Fruit fly (Drosophila melanogaster) whole organism, embryonic: ENCODE measurements around the gene yps.

Experiments
- Aef1 ChIP-seq: fragments of 200-800 bp; sonication (Bioruptor generic); IDR thresholded peaks from 3 replicates; pipeline ENCODE4 v1.3.6; 2022; ENCODE audit warnings: missing biosample characterization, missing genetic modification characterization
- Awh ChIP-seq: fragments of 200-800 bp; sonication (Bioruptor generic); IDR thresholded peaks from 2 replicates; pipeline ENCODE4, ENCODE4 v1.3.6; 2022; ENCODE audit warnings: missing biosample characterization, missing genetic modification characterization
- CG10267 ChIP-seq: fragments of 200-800 bp; sonication (Bioruptor generic); optimal IDR thresholded peaks from 2 replicates; lab custom pipeline; 2018; ENCODE audit warnings: missing biosample characterization, mild to moderate bottlenecking, missing genetic modification characterization, moderate library complexity
- CG10979 ChIP-seq: fragments of 200-800 bp; sonication (Bioruptor generic); optimal IDR thresholded peaks from 2 replicates; lab custom pipeline; 2018; ENCODE audit warnings: missing biosample characterization, mild to moderate bottlenecking, missing genetic modification characterization, moderate library complexity
- CG11504 ChIP-seq: fragments of 200-800 bp; sonication (Bioruptor generic); optimal IDR thresholded peaks from 3 replicates; lab custom pipeline; 2019; ENCODE audit warnings: missing biosample characterization, mild to moderate bottlenecking, missing genetic modification characterization, moderate library complexity
- CG11723 ChIP-seq: fragments of 200-800 bp; sonication (Bioruptor generic); optimal IDR thresholded peaks from 2 replicates; lab custom pipeline; 2017; ENCODE audit warnings: missing biosample characterization, mild to moderate bottlenecking, missing genetic modification characterization
- CG13775 ChIP-seq: fragments of 200-800 bp; sonication (Bioruptor generic); optimal IDR thresholded peaks from 3 replicates; lab custom pipeline; 2017; ENCODE audit warnings: missing biosample characterization, mild to moderate bottlenecking, missing genetic modification characterization
- CG14014 ChIP-seq: fragments of 200-800 bp; sonication (Bioruptor generic); IDR thresholded peaks from 2 replicates; pipeline ENCODE4 v1.3.6; 2022; ENCODE audit warnings: missing biosample characterization, missing genetic modification characterization
- CG14965 ChIP-seq: fragments of 200-800 bp; sonication (Bioruptor generic); optimal IDR thresholded peaks from 2 replicates; lab custom pipeline; 2016; ENCODE audit warnings: missing biosample characterization, missing genetic modification characterization, borderline replicate concordance
- CG15011 ChIP-seq: fragments of 200-800 bp; sonication (Bioruptor generic); optimal IDR thresholded peaks from 3 replicates; lab custom pipeline; 2018; ENCODE audit warnings: missing biosample characterization, mild to moderate bottlenecking, missing genetic modification characterization
- CG15269 ChIP-seq: fragments of 200-800 bp; sonication (Bioruptor generic); optimal IDR thresholded peaks from 2 replicates; lab custom pipeline; 2018; ENCODE audit warnings: missing biosample characterization, mild to moderate bottlenecking, missing genetic modification characterization, moderate library complexity
- CG15514 ChIP-seq: fragments of 200-800 bp; sonication (Bioruptor generic); optimal IDR thresholded peaks from 3 replicates; lab custom pipeline; 2017; ENCODE audit warnings: missing biosample characterization, missing genetic modification characterization, mild to moderate bottlenecking, moderate library complexity, missing genetic modification reagents
- CG17385 ChIP-seq: fragments of 200-800 bp; sonication (Bioruptor generic); optimal IDR thresholded peaks from 3 replicates; lab custom pipeline; 2018; ENCODE audit warnings: missing biosample characterization, mild to moderate bottlenecking, missing genetic modification characterization
- CG2116 ChIP-seq: fragments of 200-800 bp; sonication (Bioruptor generic); optimal IDR thresholded peaks from 3 replicates; lab custom pipeline; 2018; ENCODE audit warnings: missing biosample characterization, mild to moderate bottlenecking, missing genetic modification characterization
- CG30020 ChIP-seq: fragments of 200-800 bp; optimal IDR thresholded peaks from 2 replicates; lab custom pipeline; 2019; ENCODE audit warnings: missing biosample characterization, mild to moderate bottlenecking, missing genetic modification characterization, moderate library complexity
- CG3163 ChIP-seq: fragments of 200-800 bp; sonication (Bioruptor generic); optimal IDR thresholded peaks from 3 replicates; lab custom pipeline; 2016; ENCODE audit warnings: missing biosample characterization, missing genetic modification characterization
- CG34376 ChIP-seq: fragments of 200-800 bp; sonication (Bioruptor generic); optimal IDR thresholded peaks from 2 replicates; lab custom pipeline; 2018; ENCODE audit warnings: missing biosample characterization, mild to moderate bottlenecking, missing genetic modification characterization
- CG4730 ChIP-seq: fragments of 200-800 bp; sonication (Bioruptor generic); IDR thresholded peaks from 2 replicates; pipeline ENCODE4 v1.3.6; 2022; ENCODE audit warnings: missing biosample characterization, missing genetic modification characterization
- CG4820 ChIP-seq: fragments of 200-800 bp; sonication (Bioruptor generic); optimal IDR thresholded peaks from 3 replicates; lab custom pipeline; 2016; ENCODE audit warnings: missing biosample characterization, missing genetic modification characterization
- CG6254 ChIP-seq: fragments of 200-800 bp; sonication (Bioruptor generic); optimal IDR thresholded peaks from 3 replicates; lab custom pipeline; 2017; ENCODE audit warnings: mild to moderate bottlenecking, missing biosample characterization, missing genetic modification reagents, missing genetic modification characterization
- CG6654 ChIP-seq: fragments of 200-800 bp; sonication (Bioruptor generic); optimal IDR thresholded peaks from 2 replicates; lab custom pipeline; 2017; ENCODE audit warnings: missing biosample characterization, mild to moderate bottlenecking, missing genetic modification characterization
- CG7357 ChIP-seq: fragments of 200-800 bp; sonication (Bioruptor generic); IDR thresholded peaks from 3 replicates; pipeline ENCODE4 v1.3.6; 2022; ENCODE audit warnings: missing biosample characterization, missing genetic modification characterization
- CG9876 ChIP-seq: fragments of 200-800 bp; sonication (Bioruptor generic); optimal IDR thresholded peaks from 2 replicates; lab custom pipeline; 2016; ENCODE audit warnings: missing biosample characterization, missing genetic modification characterization
- CoRest ChIP-seq: fragments of 200-800 bp; sonication (Bioruptor generic); optimal IDR thresholded peaks from 3 replicates; lab custom pipeline; 2018; ENCODE audit warnings: missing biosample characterization, mild to moderate bottlenecking, missing genetic modification characterization, moderate library complexity
- Deaf1 ChIP-seq: fragments of 200-800 bp; optimal IDR thresholded peaks from 3 replicates; lab custom pipeline; 2019; ENCODE audit warnings: missing biosample characterization, mild to moderate bottlenecking, missing genetic modification characterization, moderate library complexity
- Dll ChIP-seq: fragments of 200-800 bp; sonication (Bioruptor generic); IDR thresholded peaks from 4 replicates; pipeline ENCODE4 v1.3.6; 2022; ENCODE audit warnings: missing biosample characterization, missing genetic modification characterization; ENCODE audit not compliant: partially characterized antibody
- Hmr ChIP-seq: fragments of 200-800 bp; sonication (Bioruptor generic); optimal IDR thresholded peaks from 3 replicates; lab custom pipeline; 2017; ENCODE audit warnings: mild to moderate bottlenecking, missing biosample characterization, missing genetic modification reagents, missing genetic modification characterization
- Lhr ChIP-seq: fragments of 200-800 bp; sonication (Bioruptor generic); optimal IDR thresholded peaks from 3 replicates; lab custom pipeline; 2017; ENCODE audit warnings: mild to moderate bottlenecking, missing biosample characterization, missing genetic modification reagents, missing genetic modification characterization
- Ptx1 ChIP-seq: fragments of 200-800 bp; sonication (Bioruptor generic); IDR thresholded peaks from 2 replicates; pipeline ENCODE4 v1.3.6; 2022; ENCODE audit warnings: missing biosample characterization, missing genetic modification characterization
- Xrp1 ChIP-seq: fragments of 200-800 bp; sonication (Bioruptor generic); IDR thresholded peaks from 2 replicates; pipeline ENCODE4 v1.3.6; 2022; ENCODE audit warnings: missing biosample characterization, missing genetic modification characterization
- amos ChIP-seq: fragments of 200-800 bp; sonication (Bioruptor generic); IDR thresholded peaks from 2 replicates; pipeline ENCODE4 v1.3.6; 2022; ENCODE audit warnings: missing biosample characterization, missing genetic modification characterization; ENCODE audit not compliant: partially characterized antibody
- ems ChIP-seq: fragments of 200-800 bp; sonication (Bioruptor generic); optimal IDR thresholded peaks from 3 replicates; lab custom pipeline; 2016; ENCODE audit warnings: missing biosample characterization, missing genetic modification characterization
- ewg ChIP-seq: fragments of 200-800 bp; sonication (Bioruptor generic); optimal IDR thresholded peaks from 3 replicates; lab custom pipeline; 2017; ENCODE audit warnings: mild to moderate bottlenecking, missing biosample characterization, missing genetic modification reagents, missing genetic modification characterization
- gcm ChIP-seq: fragments of 200-800 bp; sonication (Bioruptor generic); optimal IDR thresholded peaks from 2 replicates; lab custom pipeline; 2019; ENCODE audit warnings: missing biosample characterization, mild to moderate bottlenecking, missing genetic modification characterization, moderate library complexity
- jigr1 ChIP-seq: fragments of 200-800 bp; sonication (Bioruptor generic); IDR thresholded peaks from 3 replicates; pipeline ENCODE4 v1.3.6; 2022; ENCODE audit warnings: missing biosample characterization, missing genetic modification characterization
- jumu ChIP-seq: fragments of 200-800 bp; sonication (Bioruptor generic); optimal IDR thresholded peaks from 3 replicates; lab custom pipeline; 2016; ENCODE audit warnings: missing biosample characterization, missing genetic modification characterization
- lola ChIP-seq, 3 experiments: fragments of >200 bp in 2 of 3; fragments of 200-800 bp in 1 of 3; sonication (Bioruptor generic) in 1 of 3; optimal IDR thresholded peaks; 2 replicates each; lab custom pipeline; 2017 to 2019; ENCODE audit warnings: missing biosample characterization in 3 of 3, missing genetic modification characterization in 3 of 3, mild to moderate bottlenecking in 1 of 3, moderate library complexity in 1 of 3
- nmo ChIP-seq: fragments of 200-800 bp; sonication (Bioruptor generic); optimal IDR thresholded peaks from 2 replicates; lab custom pipeline; 2018; ENCODE audit warnings: missing biosample characterization, mild to moderate bottlenecking, missing genetic modification characterization, moderate library complexity
- nom ChIP-seq: fragments of 200-800 bp; sonication (Bioruptor generic); optimal IDR thresholded peaks from 2 replicates; lab custom pipeline; 2017; ENCODE audit warnings: missing biosample characterization, missing genetic modification characterization, mild to moderate bottlenecking, moderate library complexity, missing genetic modification reagents
- pb ChIP-seq: fragments of 200-800 bp; sonication (Bioruptor generic); optimal IDR thresholded peaks from 3 replicates; lab custom pipeline; 2016; ENCODE audit warnings: missing biosample characterization, missing genetic modification characterization
- pho ChIP-seq: fragments of 200-800 bp; sonication (Bioruptor generic); optimal IDR thresholded peaks from 2 replicates; lab custom pipeline; 2016; ENCODE audit warnings: missing biosample characterization, missing genetic modification characterization
- psq ChIP-seq: fragments of 200-800 bp; sonication (Bioruptor generic); optimal IDR thresholded peaks from 2 replicates; lab custom pipeline; 2017; ENCODE audit warnings: missing biosample characterization, missing genetic modification characterization
- shn ChIP-seq: fragments of 200-800 bp; sonication (Bioruptor generic); optimal IDR thresholded peaks from 3 replicates; lab custom pipeline; 2016; ENCODE audit warnings: missing biosample characterization, missing genetic modification characterization
- slbo ChIP-seq: fragments of 200-800 bp; sonication (Bioruptor generic); IDR thresholded peaks from 2 replicates; pipeline ENCODE4 v1.3.6; 2022; ENCODE audit warnings: missing biosample characterization, missing genetic modification characterization
- sr ChIP-seq: fragments of 200-800 bp; sonication (Bioruptor generic); IDR thresholded peaks from 3 replicates; pipeline ENCODE4 v1.3.6; 2022; ENCODE audit warnings: missing biosample characterization, missing genetic modification characterization
- ssp ChIP-seq: fragments of 200-800 bp; sonication (Bioruptor generic); IDR thresholded peaks from 2 replicates; pipeline ENCODE4 v1.3.6; 2022; ENCODE audit warnings: missing biosample characterization, missing genetic modification characterization
- tx ChIP-seq: fragments of 200-800 bp; sonication (Bioruptor generic); optimal IDR thresholded peaks from 2 replicates; lab custom pipeline; 2016; ENCODE audit warnings: missing biosample characterization, missing genetic modification characterization
- unc-4 ChIP-seq: fragments of 200-800 bp; sonication (Bioruptor generic); IDR thresholded peaks from 2 replicates; pipeline ENCODE4 v1.3.6; 2022; ENCODE audit warnings: missing biosample characterization, missing genetic modification characterization; ENCODE audit not compliant: partially characterized antibody
- wdn ChIP-seq: fragments of 200-800 bp; sonication (Bioruptor generic); IDR thresholded peaks from 2 replicates; pipeline ENCODE4 v1.3.6; 2022; ENCODE audit warnings: missing biosample characterization, missing genetic modification characterization
- zen2 ChIP-seq: fragments of 200-800 bp; sonication (Bioruptor generic); IDR thresholded peaks from 3 replicates; pipeline ENCODE4 v1.3.6; 2022; ENCODE audit warnings: missing biosample characterization, missing genetic modification characterization; ENCODE audit not compliant: partially characterized antibody

The yps gene

DNA sequence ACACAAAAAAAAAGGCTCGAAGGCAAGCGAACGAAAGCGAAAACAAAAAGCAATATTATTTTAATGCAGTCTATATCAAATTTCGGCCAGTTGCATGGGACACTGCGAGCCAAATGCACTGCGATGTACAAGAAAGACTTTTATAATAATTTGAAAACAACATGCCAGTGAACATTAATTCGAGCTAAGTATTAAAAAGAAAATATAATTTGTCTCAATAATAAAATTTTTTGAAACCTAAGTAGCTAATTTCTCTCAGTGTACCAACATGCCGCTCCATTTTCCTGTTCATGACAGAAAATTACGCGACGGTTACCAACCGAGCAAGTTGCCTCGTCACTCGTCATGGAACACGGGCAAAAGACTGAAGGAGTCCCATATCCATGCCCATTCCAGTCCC, 47.6 kb downstream of the yps start (continued):
- TF ChIP-seq jigr1 (GFP tag; lab: Robert Waterston, UW) (no peak), CG17385 (GFP tag; lab: Kevin White, UChicago) (peak; percentile 59), CG34376 (GFP tag; lab: Kevin White, UChicago) (no peak), shn (GFP tag; lab: Kevin White, UChicago) (no peak), Hmr (GFP tag; lab: Kevin White, UChicago) (no peak), nmo (GFP tag; lab: Kevin White, UChicago) (peak; percentile 78), CoRest (tag; lab: Kevin White, UChicago) (peak; percentile 64), CG14014 (GFP tag; lab: Robert Waterston, UW) (peak; percentile 44; the same call in 1 of the 2 replicates), lola (GFP tag; optimal IDR thresholded peaks at IDR 0.05; lab: Kevin White, UChicago) (peak in 1 of 3 experiments; percentile 79), Ptx1 (GFP tag; lab: Robert Waterston, UW) (peak; percentile 69), CG9876 (GFP tag; lab: Kevin White, UChicago) (no peak), ssp (GFP tag; lab: Robert Waterston, UW) (peak; percentile 72), CG11723 (GFP tag; lab: Kevin White, UChicago) (peak; percentile 33), unc-4 (GFP tag; lab: Robert Waterston, UW) (no peak), amos (GFP tag; lab: Robert Waterston, UW) (no peak), tx (GFP tag; lab: Kevin White, UChicago) (no peak), pho (GFP tag; lab: Kevin White, UChicago) (no peak), nom (GFP tag; lab: Kevin White, UChicago) (peak; percentile 60), ewg (GFP tag; lab: Kevin White, UChicago) (peak; percentile 30), psq (GFP tag; lab: Kevin White, UChicago) (peak; percentile 22), CG4820 (peak; percentile 68), sr (no peak), CG6654 (GFP tag; lab: Kevin White, UChicago) (peak; percentile 16), pb (GFP tag; lab: Kevin White, UChicago) (no peak), CG2116 (peak; percentile 33), CG14965 (no peak), CG6254 (GFP tag; lab: Kevin White, UChicago) (peak; percentile 68), gcm (GFP tag; lab: Kevin White, UChicago) (no peak), CG4730 (GFP tag; lab: Robert Waterston, UW) (0 out of 2 replicates have a peak, but pooled peaks have one; percentile 20), Aef1 (GFP tag; lab: Robert Waterston, UW) (no peak), CG13775 (GFP tag; lab: Kevin White, UChicago) (peak; percentile 69), ems (GFP tag; lab: Kevin White, UChicago) (peak; percentile 51), CG15011 (peak; percentile 32), CG15514 (GFP tag; lab: Kevin White, UChicago) (no peak), jumu (GFP tag; lab: Kevin White, UChicago) (no peak), Lhr (GFP tag; lab: Kevin White, UChicago) (peak; percentile 46), wdn (GFP tag; lab: Robert Waterston, UW) (no peak), CG10267 (tag; lab: Kevin White, UChicago) (peak; percentile 75), Xrp1 (peak; percentile 88), CG11504 (tag; lab: Kevin White, UChicago) (peak; percentile 68), CG10979 (tag; lab: Kevin White, UChicago) (peak; percentile 80), CG3163 (GFP tag; lab: Kevin White, UChicago) (no peak), CG7357 (GFP tag; lab: Robert Waterston, UW) (0 out of 3 replicates have a peak, but pooled peaks have one; percentile 29), CG15269 (tag; lab: Kevin White, UChicago) (peak; percentile 43), CG30020 (no peak), Deaf1 (tag; lab: Kevin White, UChicago) (no peak), Awh (GFP tag; lab: Robert Waterston, UW) (peak; percentile 35; the same call in 1 of the 2 replicates), slbo (GFP tag; lab: Robert Waterston, UW) (peak; percentile 44; the same call in 1 of the 2 replicates), Dll (GFP tag; lab: Robert Waterston, UW) (no peak), zen2 (GFP tag; lab: Robert Waterston, UW) (no peak)
